Worm (Caenorhabditis elegans) whole organism, L2 larva: Measurements from ENCODE around the gene T07D3.4.

ENCODE experiments used
- C34F6.9 ChIP-seq: fragments of 150-350 bp; optimal IDR thresholded peaks from 2 replicates; lab custom pipeline; 2014; ENCODE audit warnings: missing biosample characterization, missing genetic modification characterization
- F13H6.1 ChIP-seq: sonication (generic microtip); optimal IDR thresholded peaks from 2 replicates; lab custom pipeline; 2016; ENCODE audit warnings: missing genetic modification characterization, missing compliant biosample characterization
- R02D3.7 ChIP-seq: fragments of 150-350 bp; optimal IDR thresholded peaks from 2 replicates; lab custom pipeline; 2014; ENCODE audit warnings: missing biosample characterization, missing genetic modification characterization
- Y55F3AM.14 ChIP-seq: fragments of 200-800 bp; sonication (Bioruptor generic); optimal IDR thresholded peaks from 2 replicates; lab custom pipeline; 2018; ENCODE audit warnings: mild to moderate bottlenecking, missing genetic modification characterization, missing compliant biosample characterization
- ZK546.5 ChIP-seq: sonication (generic microtip); optimal IDR thresholded peaks from 2 replicates; lab custom pipeline; 2017; ENCODE audit warnings: missing biosample characterization, missing genetic modification characterization
- alr-1 ChIP-seq: fragments of 150-350 bp; optimal IDR thresholded peaks from 2 replicates; lab custom pipeline; 2014; ENCODE audit warnings: missing biosample characterization, missing genetic modification characterization
- aly-2 ChIP-seq: fragments of 150-350 bp; optimal IDR thresholded peaks from 2 replicates; lab custom pipeline; 2014; ENCODE audit warnings: missing biosample characterization, missing genetic modification characterization
- ama-1 ChIP-seq: fragments of 150-350 bp; optimal IDR thresholded peaks from 2 replicates; lab custom pipeline; 2018; ENCODE audit warnings: inconsistent platforms
- blmp-1 ChIP-seq: sonication (generic microtip); optimal IDR thresholded peaks from 2 replicates; lab custom pipeline; 2017; ENCODE audit warnings: missing genetic modification characterization, mild to moderate bottlenecking, missing compliant biosample characterization, antibody characterized with exemption, moderate library complexity; ENCODE audit not compliant: insufficient read depth
- ceh-16 ChIP-seq: fragments of 150-350 bp; optimal IDR thresholded peaks from 2 replicates; lab custom pipeline; 2014; ENCODE audit warnings: missing biosample characterization, missing genetic modification characterization
- ceh-82 ChIP-seq: fragments of 150-350 bp; optimal IDR thresholded peaks from 2 replicates; lab custom pipeline; 2014; ENCODE audit warnings: missing biosample characterization, missing genetic modification characterization
- crh-2 ChIP-seq: sonication (generic microtip); optimal IDR thresholded peaks from 2 replicates; lab custom pipeline; 2017; ENCODE audit warnings: missing biosample characterization, missing genetic modification characterization
- dmd-4 ChIP-seq: sonication (generic microtip); optimal IDR thresholded peaks from 2 replicates; lab custom pipeline; 2017; ENCODE audit warnings: missing biosample characterization, missing genetic modification characterization
- egl-27 ChIP-seq: sonication (generic microtip); optimal IDR thresholded peaks from 3 replicates; lab custom pipeline; 2017; ENCODE audit warnings: missing biosample characterization, missing genetic modification reagents, missing genetic modification characterization
- elt-3 ChIP-seq: sonication (generic microtip); optimal IDR thresholded peaks from 2 replicates; lab custom pipeline; 2017; ENCODE audit warnings: missing biosample characterization, missing genetic modification characterization
- fos-1 ChIP-seq: fragments of 150-350 bp; optimal IDR thresholded peaks from 2 replicates; lab custom pipeline; 2014; ENCODE audit warnings: missing biosample characterization, missing genetic modification characterization
- gmeb-1 ChIP-seq: fragments of 150-350 bp; optimal IDR thresholded peaks from 2 replicates; lab custom pipeline; 2014; ENCODE audit warnings: missing biosample characterization, missing genetic modification characterization
- lin-13 ChIP-seq: fragments of 150-350 bp; optimal IDR thresholded peaks from 2 replicates; lab custom pipeline; 2014; ENCODE audit warnings: missing biosample characterization, missing genetic modification reagents, missing genetic modification characterization
- lsy-2 ChIP-seq, 2 experiments: fragments of 150-350 bp in 1 of 2; sonication (generic microtip) in 1 of 2; optimal IDR thresholded peaks; 2 replicates each; lab custom pipeline; 2014 to 2017; ENCODE audit warnings: missing biosample characterization in 2 of 2, missing genetic modification characterization in 2 of 2
- mab-5 ChIP-seq: fragments of 150-350 bp; optimal IDR thresholded peaks from 2 replicates; lab custom pipeline; 2014; ENCODE audit warnings: missing biosample characterization, missing genetic modification characterization
- mbf-1 ChIP-seq: sonication (generic microtip); optimal IDR thresholded peaks from 2 replicates; lab custom pipeline; 2017; ENCODE audit warnings: missing biosample characterization, missing genetic modification characterization
- mdl-1 ChIP-seq, 2 experiments: fragments of 150-350 bp in 1 of 2; sonication (generic microtip) in 1 of 2; optimal IDR thresholded peaks; 2 replicates each; lab custom pipeline; 2017; ENCODE audit warnings: missing biosample characterization in 2 of 2, missing genetic modification characterization in 2 of 2
- nhr-10 ChIP-seq: sonication (generic microtip); optimal IDR thresholded peaks from 2 replicates; lab custom pipeline; 2017; ENCODE audit warnings: missing biosample characterization, missing genetic modification characterization
- nhr-11 ChIP-seq: fragments of 150-350 bp; optimal IDR thresholded peaks from 2 replicates; lab custom pipeline; 2014; ENCODE audit warnings: missing biosample characterization, missing genetic modification characterization
- nhr-12 ChIP-seq: fragments of 150-350 bp; optimal IDR thresholded peaks from 2 replicates; lab custom pipeline; 2014; ENCODE audit warnings: missing biosample characterization, missing genetic modification characterization
- nhr-129 ChIP-seq: fragments of 150-350 bp; optimal IDR thresholded peaks from 2 replicates; lab custom pipeline; 2014; ENCODE audit warnings: missing biosample characterization, missing genetic modification characterization
- nhr-23 ChIP-seq: fragments of 150-350 bp; optimal IDR thresholded peaks from 2 replicates; lab custom pipeline; 2014; ENCODE audit warnings: missing biosample characterization, missing genetic modification reagents, missing genetic modification characterization
- nhr-237 ChIP-seq: fragments of 150-350 bp; optimal IDR thresholded peaks from 2 replicates; lab custom pipeline; 2014; ENCODE audit warnings: missing biosample characterization, missing genetic modification characterization
- nhr-25 ChIP-seq: fragments of 150-350 bp; sonication (generic microtip); optimal IDR thresholded peaks from 3 replicates; lab custom pipeline; 2014; ENCODE audit warnings: missing biosample characterization, missing genetic modification characterization
- nhr-6 ChIP-seq: fragments of 150-350 bp; optimal IDR thresholded peaks from 2 replicates; lab custom pipeline; 2014; ENCODE audit warnings: missing biosample characterization, missing genetic modification characterization
- nhr-77 ChIP-seq: fragments of 150-350 bp; optimal IDR thresholded peaks from 2 replicates; lab custom pipeline; 2014; ENCODE audit warnings: missing biosample characterization, missing genetic modification characterization
- sem-4 ChIP-seq: fragments of 150-350 bp; optimal IDR thresholded peaks from 2 replicates; lab custom pipeline; 2014; ENCODE audit warnings: missing biosample characterization, missing genetic modification reagents, missing genetic modification characterization
- sma-3 ChIP-seq: sonication (generic microtip); optimal IDR thresholded peaks from 2 replicates; lab custom pipeline; 2016; ENCODE audit warnings: missing genetic modification reagents, missing genetic modification characterization, missing compliant biosample characterization
- sma-9 ChIP-seq, 2 experiments: fragments of 150-350 bp in 1 of 2; sonication (generic microtip) in 1 of 2; optimal IDR thresholded peaks; 2 replicates each; lab custom pipeline; 2014 to 2016; ENCODE audit warnings: missing genetic modification characterization in 2 of 2, mild to moderate bottlenecking in 1 of 2, missing biosample characterization in 1 of 2, missing compliant biosample characterization in 1 of 2, missing genetic modification reagents in 1 of 2, moderate library complexity in 1 of 2
- unc-39 ChIP-seq: fragments of 150-350 bp; optimal IDR thresholded peaks from 2 replicates; lab custom pipeline; 2014; ENCODE audit warnings: missing biosample characterization, missing genetic modification characterization
- unc-55 ChIP-seq: fragments of 150-350 bp; sonication (generic microtip); optimal IDR thresholded peaks from 3 replicates; lab custom pipeline; 2014; ENCODE audit warnings: missing biosample characterization, missing genetic modification reagents, missing genetic modification characterization
- unc-62 ChIP-seq: fragments of 150-350 bp; optimal IDR thresholded peaks from 2 replicates; lab custom pipeline; 2014; ENCODE audit warnings: missing biosample characterization, missing genetic modification reagents, missing genetic modification characterization
- zag-1 ChIP-seq: fragments of 150-350 bp; optimal IDR thresholded peaks from 2 replicates; lab custom pipeline; 2014; ENCODE audit warnings: missing biosample characterization, missing genetic modification characterization
- ztf-1 ChIP-seq: fragments of 200-800 bp; sonication (Bioruptor generic); conservative IDR thresholded peaks from 2 replicates; pipeline ENCODE4 v1.3.6; 2022; ENCODE audit warnings: missing genetic modification characterization, missing compliant biosample characterization
- ztf-11 ChIP-seq: sonication (generic microtip); optimal IDR thresholded peaks from 2 replicates; lab custom pipeline; 2017; ENCODE audit warnings: missing biosample characterization, missing genetic modification characterization
- ztf-4 ChIP-seq: fragments of 150-350 bp; optimal IDR thresholded peaks from 2 replicates; lab custom pipeline; 2014; ENCODE audit warnings: missing biosample characterization, missing genetic modification characterization

Gene T07D3.4

ce11 chrII:845618-846017, 42.5 kb upstream of the T07D3.4 start, which contains the start of gene F28A10.7:
TSS of gene F28A10.7 (minus strand) at chrII:845718.
- TF ChIP-seq nhr-237 (tag; lab: Kevin White, UChicago) (no peak), R02D3.7 (no peak), mdl-1 (tag; optimal IDR thresholded peaks at IDR 0.05; lab: Kevin White, UChicago) (no peak), C34F6.9 (tag; lab: Kevin White, UChicago) (no peak), nhr-23 (tag; lab: Kevin White, UChicago) (no peak), ZK546.5 (tag; lab: Kevin White, UChicago) (no peak), unc-62 (GFP tag; lab: Kevin White, UChicago) (no peak), aly-2 (no peak), sem-4 (tag; lab: Kevin White, UChicago) (no peak), sma-9 (GFP tag; optimal IDR thresholded peaks at IDR 0.05; lab: Kevin White, UChicago) (no peak), sma-9 (tag; optimal IDR thresholded peaks at IDR 0.05; lab: Kevin White, UChicago) (no peak), nhr-12 (tag; lab: Kevin White, UChicago) (no peak), ztf-1 (GFP tag; lab: Robert Waterston, UW) (no peak), ceh-82 (tag; lab: Kevin White, UChicago) (no peak), dmd-4 (tag; lab: Kevin White, UChicago) (no peak), ztf-4 (tag; lab: Kevin White, UChicago) (no peak)

ce11 chrII:848519-848918, 39.6 kb upstream of the T07D3.4 start, which contains the start of the genes acdh-9 and F28A10.13:
TSS of gene acdh-9 (minus strand) at chrII:848603.
TSS of gene F28A10.13 (plus strand) at chrII:848812.
- TF ChIP-seq nhr-129 (peak; percentile 82), ama-1 (lab: Kevin White, UChicago) (peak; percentile 72), sem-4 (tag; lab: Kevin White, UChicago) (no peak), fos-1 (tag; lab: Kevin White, UChicago) (peak; percentile 71), gmeb-1 (tag; lab: Kevin White, UChicago) (peak; percentile 44), Y55F3AM.14 (GFP tag; lab: Kevin White, UChicago) (no peak), ztf-11 (tag; lab: Kevin White, UChicago) (no peak), nhr-237 (tag; lab: Kevin White, UChicago) (no peak), nhr-77 (tag; lab: Kevin White, UChicago) (no peak), C34F6.9 (tag; lab: Kevin White, UChicago) (peak; percentile 58), nhr-6 (tag; lab: Kevin White, UChicago) (peak; percentile 11), sma-3 (GFP tag; lab: Kevin White, UChicago) (no peak), aly-2 (no peak), nhr-12 (tag; lab: Kevin White, UChicago) (no peak), nhr-11 (no peak), crh-2 (tag; lab: Kevin White, UChicago) (peak; percentile 64), blmp-1 (tag; lab: Kevin White, UChicago) (peak; percentile 20), nhr-25 (tag; lab: Kevin White, UChicago) (no peak), egl-27 (tag; lab: Kevin White, UChicago) (no peak), lsy-2 (tag; optimal IDR thresholded peaks at IDR 0.05; lab: Kevin White, UChicago) (peak in 1 of 2 experiments; percentile 61), elt-3 (tag; lab: Kevin White, UChicago) (no peak), zag-1 (tag; lab: Kevin White, UChicago) (no peak), unc-55 (GFP tag; lab: Kevin White, UChicago) (no peak), mbf-1 (tag; lab: Kevin White, UChicago) (no peak), mdl-1 (tag; optimal IDR thresholded peaks at IDR 0.05; lab: Kevin White, UChicago) (peak; percentile 70 to 83), unc-39 (no peak), dmd-4 (tag; lab: Kevin White, UChicago) (no peak), sma-9 (GFP tag; optimal IDR thresholded peaks at IDR 0.05; lab: Kevin White, UChicago) (peak; percentile 69), sma-9 (tag; optimal IDR thresholded peaks at IDR 0.05; lab: Kevin White, UChicago) (no peak), alr-1 (no peak), lin-13 (peak; percentile 34), F13H6.1 (tag; lab: Kevin White, UChicago) (peak; percentile 83), ceh-82 (tag; lab: Kevin White, UChicago) (no peak), mab-5 (no peak), ceh-16 (tag; lab: Kevin White, UChicago) (no peak), nhr-10 (tag; lab: Kevin White, UChicago) (no peak)
